Worm (Caenorhabditis elegans): ENCODE data around the gene tag-18.

DNA sequence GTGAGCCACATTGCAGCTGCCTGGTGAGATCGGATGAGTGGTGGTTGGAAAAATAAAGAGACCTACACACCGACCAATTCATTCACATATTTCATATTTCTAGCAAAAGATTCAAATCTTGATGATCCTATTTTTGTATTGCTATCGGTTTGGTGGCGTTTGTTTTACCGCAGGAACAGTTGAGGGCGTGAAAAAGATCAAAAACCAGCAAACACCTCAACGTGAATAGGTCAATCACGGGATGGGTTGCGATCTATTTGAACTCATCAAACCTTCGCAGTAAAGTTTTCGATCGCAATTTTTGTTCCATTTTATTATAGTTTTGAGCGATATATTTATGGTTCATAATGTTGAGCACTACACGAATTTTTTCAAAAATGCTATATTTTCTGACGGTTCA lies 32.0 kb downstream of the tag-18 start:
- no peak for TF ChIP-seq nhr-11 (tag; optimal IDR thresholded peaks at IDR 0.05)
- no peak for TF ChIP-seq unc-62 (GFP tag; optimal IDR thresholded peaks at IDR 0.05 in 1 of 2)
- TF ChIP-seq unc-62 (tag; optimal IDR thresholded peaks at IDR 0.05), result no peak
- TF ChIP-seq nhr-6 (tag; optimal IDR thresholded peaks at IDR 0.05), result no peak
- TF ChIP-seq dpl-1 (GFP tag; optimal IDR thresholded peaks at IDR 0.05), result no peak
- no peak for TF ChIP-seq ZK546.5 (tag; optimal IDR thresholded peaks at IDR 0.05)
- no peak for TF ChIP-seq mdt-29 (GFP tag; IDR thresholded peaks at IDR 0.05)
- no peak for TF ChIP-seq ces-1 (GFP tag; optimal IDR thresholded peaks at IDR 0.05)

All from whole organism, L4 larva.